Worm (Caenorhabditis elegans): ENCODE data around the gene ule-4.

Gene ule-4

DNA sequence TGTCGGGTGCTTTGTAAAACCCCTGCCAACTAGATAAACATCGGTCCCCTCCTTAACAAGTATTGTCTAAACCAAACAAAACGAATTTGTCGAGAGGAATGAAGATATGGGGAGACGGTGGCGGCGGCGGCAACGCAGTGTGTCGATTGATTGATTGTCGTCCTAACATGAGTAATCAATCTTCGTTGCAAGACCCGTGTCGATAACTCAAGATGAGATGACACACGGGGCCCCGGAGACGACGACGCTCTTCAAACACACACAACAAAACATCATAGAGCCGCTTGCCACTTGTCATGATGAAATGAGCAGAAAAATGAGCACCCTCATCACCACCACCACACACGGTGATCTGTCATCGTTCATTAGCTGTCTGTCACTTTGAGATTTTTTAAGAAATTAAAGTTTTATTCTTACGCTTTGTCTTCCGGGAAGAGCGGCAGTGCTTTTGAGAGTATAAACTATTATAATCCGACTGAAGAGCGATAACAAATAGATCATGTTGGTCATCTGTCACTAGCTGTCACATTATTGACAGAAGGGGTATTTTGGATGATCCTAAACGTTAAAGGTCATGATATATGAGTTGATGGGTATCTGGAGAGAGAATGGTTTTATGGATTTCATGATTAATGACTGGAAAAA lies 48.4 kb upstream of the ule-4 start (continued):
- TF ChIP-seq nhr-12 (tag; optimal IDR thresholded peaks at IDR 0.05) (no peak), jun-1 (tag; optimal IDR thresholded peaks at IDR 0.05) (no peak), unc-62 (GFP tag; optimal IDR thresholded peaks at IDR 0.05) (peak; percentile 94), hlh-4 (tag; optimal IDR thresholded peaks at IDR 0.05) (no peak), sptf-1 (tag; optimal IDR thresholded peaks at IDR 0.05) (no peak), swsn-7 (tag; optimal IDR thresholded peaks at IDR 0.05) (no peak), lin-15B (tag; optimal IDR thresholded peaks at IDR 0.05) (no peak), egl-27 (tag; optimal IDR thresholded peaks at IDR 0.05) (no peak), ztf-11 (tag; optimal IDR thresholded peaks at IDR 0.05) (peak in 1 of 2 experiments; percentile 82), ceh-90 (tag; optimal IDR thresholded peaks at IDR 0.05) (no peak), unc-30 (tag; optimal IDR thresholded peaks at IDR 0.05) (no peak), mef-2 (tag; optimal IDR thresholded peaks at IDR 0.05) (no peak), lir-3 (tag; optimal IDR thresholded peaks at IDR 0.05; ENCODE audit: poor library complexity) (no peak), hpl-2 (GFP tag; optimal IDR thresholded peaks at IDR 0.05) (no peak), dsc-1 (tag; optimal IDR thresholded peaks at IDR 0.05) (peak; percentile 5), unc-98 (GFP tag; IDR thresholded peaks at IDR 0.05) (no peak), pag-3 (tag; optimal IDR thresholded peaks at IDR 0.05; ENCODE audit: borderline replicate concordance, insufficient read depth) (no peak), elt-3 (tag; optimal IDR thresholded peaks at IDR 0.05) (no peak), mep-1 (tag; optimal IDR thresholded peaks at IDR 0.05) (no peak), fkh-4 (tag; optimal IDR thresholded peaks at IDR 0.05; ENCODE audit: borderline replicate concordance) (no peak), nhr-84 (tag; optimal IDR thresholded peaks at IDR 0.05) (no peak), nhr-76 (tag; optimal IDR thresholded peaks at IDR 0.05) (no peak), fos-1 (tag; optimal IDR thresholded peaks at IDR 0.05) (no peak), nhr-19 (GFP tag; conservative IDR thresholded peaks at IDR 0.05) (peak; percentile 61), skn-1 (tag; optimal IDR thresholded peaks at IDR 0.05) (no peak), nhr-71 (tag; optimal IDR thresholded peaks at IDR 0.05) (peak; percentile 83), lin-14 (GFP tag; optimal IDR thresholded peaks at IDR 0.05) (peak; percentile 89), tbx-2 (tag; optimal IDR thresholded peaks at IDR 0.05) (peak; percentile 85), isw-1 (GFP tag; IDR thresholded peaks at IDR 0.05) (no peak), C04F5.9 (tag; optimal IDR thresholded peaks at IDR 0.05) (no peak), fkh-10 (GFP tag; optimal IDR thresholded peaks at IDR 0.05) (no peak), egl-13 (tag; optimal IDR thresholded peaks at IDR 0.05) (no peak), C34B4.2 (tag; optimal IDR thresholded peaks at IDR 0.05) (no peak), zip-4 (GFP tag; optimal IDR thresholded peaks at IDR 0.05) (no peak), rnt-1 (tag; optimal IDR thresholded peaks at IDR 0.05) (peak; percentile 95), mdl-1 (tag; optimal IDR thresholded peaks at IDR 0.05) (peak in 1 of 2 experiments; percentile 37), nhr-47 (tag; optimal IDR thresholded peaks at IDR 0.05) (peak; percentile 25), fkh-8 (tag; optimal IDR thresholded peaks at IDR 0.05) (no peak), efl-3 (GFP tag; optimal IDR thresholded peaks at IDR 0.05) (peak; percentile 42), ceh-63 (GFP tag; optimal IDR thresholded peaks at IDR 0.05) (no peak), blmp-1 (tag; optimal IDR thresholded peaks at IDR 0.05) (peak; percentile 10), lin-35 (GFP tag; optimal IDR thresholded peaks at IDR 0.05) (no peak), grh-1 (GFP tag; IDR thresholded peaks at IDR 0.05) (no peak), sup-37 (GFP tag; optimal IDR thresholded peaks at IDR 0.05) (no peak), nhr-11 (tag; optimal IDR thresholded peaks at IDR 0.05) (no peak), mab-9 (GFP tag; IDR thresholded peaks at IDR 0.05) (peak; percentile 74), tlp-1 (tag; optimal IDR thresholded peaks at IDR 0.05) (no peak), efl-1 (optimal IDR thresholded peaks at IDR 0.05) (no peak), efl-1 (GFP tag; optimal IDR thresholded peaks at IDR 0.05 in 1 of 2) (no peak), hlh-17 (GFP tag; optimal IDR thresholded peaks at IDR 0.05; ENCODE audit: borderline replicate concordance) (no peak), lsy-2 (tag; optimal IDR thresholded peaks at IDR 0.05) (peak; percentile 46 to 47), alr-1 (tag; optimal IDR thresholded peaks at IDR 0.05; ENCODE audit: borderline replicate concordance) (no peak)
